Worm (Caenorhabditis elegans) whole organism, mixed stage, embryonic: ENCODE results near the gene fbxc-50.

ENCODE experiments used
- lin-13 ChIP-seq: fragments of 150-350 bp; optimal IDR thresholded peaks from 2 replicates; lab custom pipeline; 2014; ENCODE audit warnings: missing biosample characterization, missing genetic modification characterization
- nhr-237 ChIP-seq: fragments of 150-350 bp; optimal IDR thresholded peaks from 2 replicates; lab custom pipeline; 2014; ENCODE audit warnings: missing biosample characterization, missing genetic modification characterization

DNA sequence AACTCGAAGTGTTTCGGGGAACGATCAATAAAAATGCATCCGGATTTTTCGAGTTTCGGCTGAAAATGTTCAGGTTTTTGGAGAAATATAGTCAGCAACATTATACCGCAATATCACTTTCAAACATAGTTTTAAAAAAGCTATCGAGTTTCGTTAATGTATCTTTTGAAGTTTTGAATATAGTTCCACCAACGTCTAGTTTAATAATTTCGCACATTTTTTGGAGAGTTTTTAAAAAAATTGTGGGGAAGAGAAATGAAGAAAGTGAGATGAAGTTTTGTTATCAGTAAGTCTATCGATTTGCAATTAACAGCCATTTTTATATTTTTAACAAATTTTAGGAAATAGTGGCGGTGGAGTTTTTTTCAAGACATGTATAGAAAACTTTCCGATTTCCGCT is 22.1 kb downstream of the fbxc-50 start, which contains the start of gene ZC239.17:
- TF ChIP-seq nhr-237 (tag; lab: Kevin White, UChicago) (no peak), lin-13 (no peak)
